Worm (Caenorhabditis elegans) whole organism, L3 larva: ENCODE measurements around the gene T27A10.6.

Source experiments
- R02D3.7 ChIP-seq: fragments of 150-350 bp; optimal IDR thresholded peaks from 2 replicates; lab custom pipeline; 2014; ENCODE audit warnings: missing biosample characterization, missing genetic modification characterization
- ZK546.5 ChIP-seq: sonication (generic microtip); optimal IDR thresholded peaks from 2 replicates; lab custom pipeline; 2017; ENCODE audit warnings: missing biosample characterization, missing genetic modification characterization
- aly-2 ChIP-seq: fragments of 150-350 bp; optimal IDR thresholded peaks from 2 replicates; lab custom pipeline; 2014; ENCODE audit warnings: missing biosample characterization, missing genetic modification characterization
- ama-1 ChIP-seq: fragments of 150-350 bp; optimal IDR thresholded peaks from 2 replicates; lab custom pipeline; 2018
- ceh-16 ChIP-seq: sonication (generic microtip); optimal IDR thresholded peaks from 2 replicates; lab custom pipeline; 2017; ENCODE audit warnings: missing biosample characterization, missing genetic modification characterization
- ceh-28 ChIP-seq: fragments of 150-350 bp; optimal IDR thresholded peaks from 2 replicates; lab custom pipeline; 2014; ENCODE audit warnings: missing biosample characterization, missing genetic modification reagents, missing genetic modification characterization
- ceh-82 ChIP-seq: fragments of 150-350 bp; optimal IDR thresholded peaks from 2 replicates; lab custom pipeline; 2014; ENCODE audit warnings: missing biosample characterization, missing genetic modification characterization
- ceh-9 ChIP-seq: sonication (generic microtip); optimal IDR thresholded peaks from 2 replicates; lab custom pipeline; 2018; ENCODE audit warnings: missing biosample characterization, missing genetic modification characterization
- daf-12 ChIP-seq: fragments of 150-350 bp; optimal IDR thresholded peaks from 2 replicates; lab custom pipeline; 2014; ENCODE audit warnings: missing biosample characterization, missing genetic modification reagents, missing genetic modification characterization
- egl-27 ChIP-seq: sonication (generic microtip); optimal IDR thresholded peaks from 4 replicates; lab custom pipeline; 2017; ENCODE audit warnings: missing biosample characterization, missing genetic modification reagents, missing genetic modification characterization
- egl-5 ChIP-seq: fragments of 150-350 bp; optimal IDR thresholded peaks from 2 replicates; lab custom pipeline; 2017; ENCODE audit warnings: missing biosample characterization, missing genetic modification reagents, missing genetic modification characterization, inconsistent platforms
- elt-1 ChIP-seq: fragments of 150-350 bp; optimal IDR thresholded peaks from 2 replicates; lab custom pipeline; 2014; ENCODE audit warnings: missing biosample characterization, missing genetic modification characterization
- elt-2 ChIP-seq: sonication (generic microtip); optimal IDR thresholded peaks from 2 replicates; lab custom pipeline; 2016; ENCODE audit warnings: missing genetic modification reagents, mild to moderate bottlenecking, missing genetic modification characterization, missing compliant biosample characterization
- elt-3 ChIP-seq, 3 experiments: fragments of 150-350 bp in 1 of 3; sonication (generic microtip) in 2 of 3; optimal IDR thresholded peaks; 2 replicates in 2 of 3; 4 replicates in 1 of 3; lab custom pipeline; 2014 to 2017; ENCODE audit warnings: missing biosample characterization in 3 of 3, missing genetic modification characterization in 3 of 3
- eor-1 ChIP-seq, 2 experiments: fragments of 150-350 bp; optimal IDR thresholded peaks; 2 replicates each; lab custom pipeline; 2014 to 2018; ENCODE audit warnings: missing biosample characterization in 2 of 2, missing genetic modification characterization in 2 of 2
- fkh-10 ChIP-seq: sonication (generic microtip); optimal IDR thresholded peaks from 2 replicates; lab custom pipeline; 2017; ENCODE audit warnings: missing biosample characterization, missing genetic modification reagents, missing genetic modification characterization
- fkh-2 ChIP-seq: fragments of 150-350 bp; optimal IDR thresholded peaks from 2 replicates; lab custom pipeline; 2014; ENCODE audit warnings: missing biosample characterization, missing genetic modification reagents, missing genetic modification characterization
- fos-1 ChIP-seq: fragments of 150-350 bp; optimal IDR thresholded peaks from 2 replicates; lab custom pipeline; 2014; ENCODE audit warnings: missing biosample characterization, missing genetic modification characterization
- hmg-11 ChIP-seq: sonication (generic microtip); optimal IDR thresholded peaks from 2 replicates; lab custom pipeline; 2016; ENCODE audit warnings: missing genetic modification characterization, missing compliant biosample characterization
- jun-1 ChIP-seq: fragments of 150-350 bp; optimal IDR thresholded peaks from 2 replicates; lab custom pipeline; 2014; ENCODE audit warnings: missing biosample characterization, missing genetic modification reagents, missing genetic modification characterization
- lin-15B ChIP-seq: fragments of 150-350 bp; optimal IDR thresholded peaks from 2 replicates; lab custom pipeline; 2014; ENCODE audit warnings: missing biosample characterization, missing genetic modification characterization
- lin-39 ChIP-seq: fragments of 150-350 bp; optimal IDR thresholded peaks from 2 replicates; lab custom pipeline; 2018; ENCODE audit warnings: missing biosample characterization, missing genetic modification reagents, missing genetic modification characterization
- lsy-12 ChIP-seq: sonication (generic microtip); optimal IDR thresholded peaks from 2 replicates; lab custom pipeline; 2016; ENCODE audit warnings: mild to moderate bottlenecking, missing genetic modification characterization, missing compliant biosample characterization
- mdl-1 ChIP-seq: fragments of 150-350 bp; optimal IDR thresholded peaks from 2 replicates; lab custom pipeline; 2014; ENCODE audit warnings: missing biosample characterization, missing genetic modification characterization
- mml-1 ChIP-seq: fragments of 150-350 bp; sonication (generic microtip); optimal IDR thresholded peaks from 3 replicates; lab custom pipeline; 2014; ENCODE audit warnings: missing biosample characterization, missing genetic modification characterization
- nfya-1 ChIP-seq: sonication (generic microtip); optimal IDR thresholded peaks from 2 replicates; lab custom pipeline; 2017; ENCODE audit warnings: missing genetic modification characterization, mild to moderate bottlenecking, missing compliant biosample characterization, antibody characterized with exemption, moderate library complexity; ENCODE audit not compliant: insufficient read depth
- nhr-11 ChIP-seq: fragments of 150-350 bp; optimal IDR thresholded peaks from 2 replicates; lab custom pipeline; 2014; ENCODE audit warnings: missing biosample characterization, missing genetic modification characterization
- nhr-12 ChIP-seq: fragments of 150-350 bp; optimal IDR thresholded peaks from 2 replicates; lab custom pipeline; 2014; ENCODE audit warnings: missing biosample characterization, missing genetic modification characterization
- nhr-23 ChIP-seq: fragments of 150-350 bp; optimal IDR thresholded peaks from 2 replicates; lab custom pipeline; 2014; ENCODE audit warnings: missing biosample characterization, missing genetic modification reagents, missing genetic modification characterization
- nhr-237 ChIP-seq: fragments of 150-350 bp; optimal IDR thresholded peaks from 2 replicates; lab custom pipeline; 2014; ENCODE audit warnings: missing biosample characterization, missing genetic modification characterization
- nhr-25 ChIP-seq: sonication (generic microtip); optimal IDR thresholded peaks from 2 replicates; lab custom pipeline; 2017; ENCODE audit warnings: missing biosample characterization, missing genetic modification characterization
- nhr-28 ChIP-seq: fragments of 150-350 bp; optimal IDR thresholded peaks from 2 replicates; lab custom pipeline; 2014; ENCODE audit warnings: missing biosample characterization, missing genetic modification characterization
- nhr-43 ChIP-seq: sonication (generic microtip); optimal IDR thresholded peaks from 2 replicates; lab custom pipeline; 2016; ENCODE audit warnings: mild to moderate bottlenecking, missing genetic modification characterization, missing compliant biosample characterization; ENCODE audit not compliant: poor library complexity, severe bottlenecking
- nhr-67 ChIP-seq: fragments of 150-350 bp; optimal IDR thresholded peaks from 2 replicates; lab custom pipeline; 2014; ENCODE audit warnings: missing biosample characterization, missing genetic modification characterization
- nhr-76 ChIP-seq: fragments of 150-350 bp; sonication (generic microtip); optimal IDR thresholded peaks from 5 replicates; lab custom pipeline; 2014; ENCODE audit warnings: missing biosample characterization, missing genetic modification characterization
- nhr-77 ChIP-seq: fragments of 150-350 bp; optimal IDR thresholded peaks from 2 replicates; lab custom pipeline; 2014; ENCODE audit warnings: missing biosample characterization, missing genetic modification characterization
- pha-4 ChIP-seq: fragments of 150-350 bp; optimal IDR thresholded peaks from 2 replicates; lab custom pipeline; 2014; ENCODE audit warnings: missing biosample characterization, missing genetic modification reagents, missing genetic modification characterization
- pqm-1 ChIP-seq: fragments of 150-350 bp; optimal IDR thresholded peaks from 2 replicates; lab custom pipeline; 2017; ENCODE audit warnings: missing biosample characterization, missing genetic modification characterization, inconsistent platforms
- sea-2 ChIP-seq: fragments of 150-350 bp; sonication (generic microtip); optimal IDR thresholded peaks from 4 replicates; lab custom pipeline; 2014; ENCODE audit warnings: missing biosample characterization, missing genetic modification reagents, missing genetic modification characterization
- skn-1 ChIP-seq: fragments of 150-350 bp; optimal IDR thresholded peaks from 2 replicates; lab custom pipeline; 2014; ENCODE audit warnings: missing biosample characterization, missing genetic modification characterization
- snpc-4 ChIP-seq: fragments of 150-350 bp; optimal IDR thresholded peaks from 2 replicates; lab custom pipeline; 2014; ENCODE audit warnings: missing biosample characterization, missing genetic modification characterization
- tbx-2 ChIP-seq: sonication (generic microtip); optimal IDR thresholded peaks from 2 replicates; lab custom pipeline; 2016; ENCODE audit warnings: mild to moderate bottlenecking, missing genetic modification characterization, missing compliant biosample characterization
- unc-39 ChIP-seq: sonication (generic microtip); optimal IDR thresholded peaks from 4 replicates; lab custom pipeline; 2017; ENCODE audit warnings: missing biosample characterization, missing genetic modification characterization
- unc-62 ChIP-seq: fragments of 150-350 bp; sonication (generic microtip); optimal IDR thresholded peaks from 4 replicates; lab custom pipeline; 2014; ENCODE audit warnings: missing biosample characterization, missing genetic modification reagents, missing genetic modification characterization
- zag-1 ChIP-seq: fragments of 150-350 bp; optimal IDR thresholded peaks from 2 replicates; lab custom pipeline; 2014; ENCODE audit warnings: missing biosample characterization, missing genetic modification characterization
- ztf-11 ChIP-seq: fragments of 150-350 bp; optimal IDR thresholded peaks from 2 replicates; lab custom pipeline; 2014; ENCODE audit warnings: missing biosample characterization, missing genetic modification characterization
- ztf-4 ChIP-seq: fragments of 150-350 bp; optimal IDR thresholded peaks from 2 replicates; lab custom pipeline; 2014; ENCODE audit warnings: missing biosample characterization, missing genetic modification characterization

T27A10.6 gene

DNA sequence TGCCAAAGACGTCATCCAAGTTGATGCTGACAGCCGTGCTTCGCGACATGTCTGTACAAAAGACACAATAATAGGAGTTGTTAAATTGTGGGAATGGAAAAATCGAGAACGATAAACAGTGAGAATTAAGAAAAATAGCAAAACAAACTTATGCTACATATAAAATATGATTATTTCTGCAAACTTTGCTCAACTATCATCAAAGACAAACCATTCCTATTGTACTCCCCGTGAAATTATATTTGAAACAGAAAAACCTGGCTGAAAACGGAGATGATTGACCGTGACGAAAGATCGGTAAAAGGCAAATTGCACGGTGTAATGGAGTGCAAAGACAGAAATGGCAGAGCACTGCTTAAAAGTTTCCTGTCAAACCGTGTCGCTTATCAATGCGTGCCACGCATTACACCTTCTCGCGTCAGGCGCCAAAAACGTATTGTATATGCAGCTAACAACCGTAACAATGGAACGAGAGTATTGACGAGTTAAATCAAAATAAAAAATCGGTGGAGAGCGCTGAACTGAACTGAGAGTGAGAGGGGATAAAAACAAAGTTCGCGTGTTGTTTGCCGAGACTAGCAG lies 15.0 kb upstream of the T27A10.6 start, which contains the start of gene C18B2.5:
Gene C18B2.5, minus strand, starts transcription at position 51 of the 582 bp plus-strand sequence.
- TF ChIP-seq pqm-1 (tag; lab: Kevin White, UChicago) (peak; percentile 77), nfya-1 (tag; lab: Kevin White, UChicago) (peak; percentile 9), nhr-11 (tag; lab: Kevin White, UChicago) (no peak), pha-4 (tag; lab: Kevin White, UChicago) (peak; percentile 34), elt-2 (peak; percentile 84)

DNA sequence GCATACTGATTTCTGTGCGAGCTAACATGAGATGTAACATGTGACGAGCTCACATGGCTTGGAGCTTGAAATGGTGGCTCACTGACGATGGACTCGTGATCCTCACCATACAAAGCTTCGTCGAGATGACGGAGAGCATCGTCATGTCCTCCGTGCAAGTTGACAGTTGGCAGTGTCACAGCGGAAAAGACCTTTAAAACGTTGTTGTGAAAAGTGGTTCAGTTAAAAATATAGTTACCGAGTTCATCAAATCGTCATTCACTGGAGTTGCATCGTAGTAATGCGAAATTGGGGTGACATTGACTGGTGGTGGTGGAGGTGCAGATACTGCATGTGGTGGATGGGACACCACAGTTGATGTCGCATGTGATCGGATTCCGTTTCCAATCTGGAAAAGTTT lies 14.3 kb upstream of the T27A10.6 start:
- TF ChIP-seq zag-1 (tag; lab: Kevin White, UChicago) (no peak), aly-2 (tag; lab: Kevin White, UChicago) (no peak), pha-4 (tag; lab: Kevin White, UChicago) (no peak), fos-1 (tag; lab: Kevin White, UChicago) (no peak), ceh-82 (no peak), nhr-237 (no peak), nfya-1 (tag; lab: Kevin White, UChicago) (no peak), egl-27 (no peak)

DNA sequence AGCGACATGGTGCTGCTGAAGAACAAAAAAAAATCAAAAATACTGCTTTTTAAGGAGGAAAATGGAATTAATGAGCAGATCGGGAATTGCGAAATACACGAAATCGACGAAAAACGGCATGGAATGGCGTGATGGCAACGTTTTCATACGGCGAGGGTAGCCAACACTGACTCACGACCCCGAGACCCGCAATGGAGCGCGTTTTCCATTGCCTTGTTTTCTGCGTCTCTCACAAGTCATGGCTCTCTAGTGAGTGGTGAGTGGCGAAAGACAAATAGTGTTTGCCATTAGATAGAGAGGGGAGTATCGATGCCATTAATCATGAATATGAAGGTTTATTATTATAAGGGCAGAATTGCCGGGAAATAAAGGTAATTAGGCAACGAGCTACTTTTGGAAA lies 9.6 kb upstream of the T27A10.6 start, which contains the start of gene C18B2.4:
Gene C18B2.4, minus strand, starts transcription at position 15 of the 400 bp plus-strand sequence.
- TF ChIP-seq nhr-43 (tag; lab: Kevin White, UChicago) (peak; percentile 64), ama-1 (lab: Kevin White, UChicago) (peak; percentile 21), elt-3 (tag; optimal IDR thresholded peaks at IDR 0.05; lab: Kevin White, UChicago) (peak in 1 of 3 experiments; percentile 25), ceh-28 (peak; percentile 38), unc-39 (no peak), nhr-76 (no peak), ZK546.5 (no peak), mdl-1 (tag; lab: Kevin White, UChicago) (no peak), fkh-10 (no peak), unc-62 (GFP tag; lab: Kevin White, UChicago) (no peak), aly-2 (tag; lab: Kevin White, UChicago) (no peak), tbx-2 (tag; lab: Kevin White, UChicago) (no peak), nhr-237 (no peak), mml-1 (tag; lab: Kevin White, UChicago) (no peak), nhr-12 (no peak), lin-15B (tag; lab: Kevin White, UChicago) (peak; percentile 79), ceh-9 (no peak), elt-1 (tag; lab: Kevin White, UChicago) (no peak), ztf-4 (tag; lab: Kevin White, UChicago) (no peak), lsy-12 (tag; lab: Kevin White, UChicago) (peak; percentile 54), sea-2 (GFP tag; lab: Kevin White, UChicago) (no peak), ztf-11 (no peak), jun-1 (tag; lab: Kevin White, UChicago) (peak; percentile 83), nhr-67 (tag; lab: Kevin White, UChicago) (no peak), ceh-82 (no peak), snpc-4 (tag; lab: Kevin White, UChicago) (peak; percentile 35), nfya-1 (tag; lab: Kevin White, UChicago) (peak; percentile 75), nhr-25 (tag; lab: Kevin White, UChicago) (peak; percentile 65), nhr-28 (tag; lab: Kevin White, UChicago) (no peak), ceh-16 (tag; lab: Kevin White, UChicago) (no peak), R02D3.7 (tag; lab: Kevin White, UChicago) (no peak), elt-2 (peak; percentile 79), daf-12 (tag; lab: Kevin White, UChicago) (no peak), egl-5 (tag; lab: Kevin White, UChicago) (peak; percentile 72), lin-39 (peak; percentile 96), egl-27 (peak; percentile 24), nhr-11 (tag; lab: Kevin White, UChicago) (no peak), pqm-1 (tag; lab: Kevin White, UChicago) (peak; percentile 74), skn-1 (tag; lab: Kevin White, UChicago) (peak; percentile 8), hmg-11 (peak; percentile 71), zag-1 (tag; lab: Kevin White, UChicago) (no peak), fos-1 (tag; lab: Kevin White, UChicago) (no peak), eor-1 (tag; optimal IDR thresholded peaks at IDR 0.05; lab: Kevin White, UChicago) (no peak), fkh-2 (tag; lab: Kevin White, UChicago) (no peak), nhr-23 (tag; lab: Kevin White, UChicago) (no peak), nhr-77 (no peak), pha-4 (tag; lab: Kevin White, UChicago) (peak; percentile 88)
